ENCODE assay signal across 1 fruit fly cellular context in the genomic region with DNA sequence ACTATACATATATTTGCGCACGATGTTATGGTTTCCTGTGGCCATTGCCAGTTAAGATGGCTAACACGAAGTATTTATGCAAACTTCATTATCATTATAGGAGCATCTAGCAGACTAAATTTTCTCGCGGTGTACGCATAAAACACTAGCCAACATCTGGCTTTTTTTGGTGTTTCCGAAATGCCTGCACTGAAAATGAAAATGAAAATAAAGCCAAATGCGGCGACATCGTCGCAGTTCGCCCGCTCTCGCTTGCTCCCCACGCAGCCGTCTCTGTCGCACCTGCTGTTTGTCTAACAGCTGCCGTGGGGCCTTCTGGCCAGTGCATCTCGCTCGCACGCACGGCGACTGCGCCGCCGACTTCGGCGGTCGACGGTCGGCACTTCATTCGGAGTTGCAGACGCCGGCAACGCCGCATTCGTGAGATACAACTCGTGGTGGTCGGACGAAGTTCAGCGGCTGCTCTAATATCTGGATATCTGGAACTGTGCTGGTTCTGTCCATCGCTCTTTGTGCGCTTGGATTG.
TF ChIP-seq lines count a peak whose summit lies in the region.

A gene (plus strand): TSS at position 411 of the 526 bp plus-strand sequence.

TF ChIP-seq in whole organism, embryonic, 481 proteins besides CTCF, POLR2A, EP300 and RAD21 (continued from another document and continues in another):
- TF ChIP-seq CG16779 (GFP tag; IDR thresholded peaks at IDR 0.05; lab: Robert Waterston, UW) (no peak), unpg (GFP tag; optimal IDR thresholded peaks at IDR 0.05; lab: Kevin White, UChicago) (peak; percentile 41), vfl (GFP tag; optimal IDR thresholded peaks at IDR 0.05; lab: Kevin White, UChicago) (no peak), dmrt11E (tag; optimal IDR thresholded peaks at IDR 0.05; lab: Kevin White, UChicago) (peak; percentile 46), Kr (GFP tag; optimal IDR thresholded peaks at IDR 0.05; lab: Kevin White, UChicago) (no peak), Adf1 (GFP tag; IDR thresholded peaks at IDR 0.05; lab: Robert Waterston, UW) (peak; percentile 91), repo (GFP tag; optimal IDR thresholded peaks at IDR 0.05; lab: Kevin White, UChicago) (no peak), CG17829 (tag; optimal IDR thresholded peaks at IDR 0.05; lab: Kevin White, UChicago) (peak; percentile 41), cato (GFP tag; optimal IDR thresholded peaks at IDR 0.05; lab: Kevin White, UChicago; ENCODE audit: borderline replicate concordance) (no peak), Dref (GFP tag; IDR thresholded peaks at IDR 0.05; lab: Robert Waterston, UW) (no peak), CG6654 (GFP tag; optimal IDR thresholded peaks at IDR 0.05; lab: Kevin White, UChicago) (no peak), CG13424 (tag; optimal IDR thresholded peaks at IDR 0.05; lab: Kevin White, UChicago) (no peak), ap (GFP tag; IDR thresholded peaks at IDR 0.05; lab: Robert Waterston, UW) (no peak), pros (GFP tag; optimal IDR thresholded peaks at IDR 0.05; lab: Kevin White, UChicago) (no peak), HLHmδ (GFP tag; optimal IDR thresholded peaks at IDR 0.05; lab: Kevin White, UChicago) (peak; percentile 72), NC2α (GFP tag; optimal IDR thresholded peaks at IDR 0.05; lab: Kevin White, UChicago) (peak; percentile 5), ci (GFP tag; IDR thresholded peaks at IDR 0.05; lab: Robert Waterston, UW) (peak; percentile 69), CG6813 (GFP tag; optimal IDR thresholded peaks at IDR 0.05; lab: Kevin White, UChicago) (no peak), CG4424 (GFP tag; optimal IDR thresholded peaks at IDR 0.05; lab: Kevin White, UChicago) (peak; percentile 16), CG42726 (GFP tag; IDR thresholded peaks at IDR 0.05; lab: Robert Waterston, UW; ENCODE audit: partially characterized antibody) (no peak), H2.0 (GFP tag; IDR thresholded peaks at IDR 0.05; lab: Robert Waterston, UW) (no peak), Abd-B (GFP tag; optimal IDR thresholded peaks at IDR 0.05; lab: Kevin White, UChicago) (peak; percentile 37), sima (GFP tag; optimal IDR thresholded peaks at IDR 0.05; lab: Kevin White, UChicago) (no peak), sim (GFP tag; IDR thresholded peaks at IDR 0.05; lab: Robert Waterston, UW) (no peak), Hr3 (GFP tag; optimal IDR thresholded peaks at IDR 0.05; lab: Kevin White, UChicago) (peak; percentile 11), Asciz (GFP tag; optimal IDR thresholded peaks at IDR 0.05; lab: Kevin White, UChicago) (no peak), Oaz (GFP tag; IDR thresholded peaks at IDR 0.05; lab: Robert Waterston, UW) (no peak), GATAe (GFP tag; conservative IDR thresholded peaks at IDR 0.05; lab: Robert Waterston, UW) (no peak), az2 (GFP tag; optimal IDR thresholded peaks at IDR 0.05; lab: Kevin White, UChicago) (peak; percentile 40), disco-r (GFP tag; optimal IDR thresholded peaks at IDR 0.05; lab: Kevin White, UChicago) (peak; percentile 15), ato (GFP tag; IDR thresholded peaks at IDR 0.05; lab: Robert Waterston, UW; ENCODE audit: partially characterized antibody) (peak; percentile 26; the same call in 1 of the 2 replicates), Med (GFP tag; lab: Kevin White, UChicago) (peak; percentile 63), CG14050 (GFP tag; IDR thresholded peaks at IDR 0.05; lab: Robert Waterston, UW) (no peak), toy (GFP tag; IDR thresholded peaks at IDR 0.05; lab: Robert Waterston, UW) (no peak), CG31365 (tag; optimal IDR thresholded peaks at IDR 0.05; lab: Kevin White, UChicago) (no peak), CG12219 (GFP tag; optimal IDR thresholded peaks at IDR 0.05; lab: Kevin White, UChicago) (no peak), h (optimal IDR thresholded peaks at IDR 0.05; lab: Kevin White, UChicago) (no peak), HLH4C (GFP tag; IDR thresholded peaks at IDR 0.05; lab: Robert Waterston, UW; ENCODE audit: partially characterized antibody) (no peak), lov (optimal IDR thresholded peaks at IDR 0.05; lab: Kevin White, UChicago) (no peak), lov (GFP tag; IDR thresholded peaks at IDR 0.05; lab: Robert Waterston, UW) (no peak), Ravus (GFP tag; IDR thresholded peaks at IDR 0.05; lab: Robert Waterston, UW) (no peak), NfI (GFP tag; optimal IDR thresholded peaks at IDR 0.05; lab: Kevin White, UChicago) (peak; percentile 15), CG6175 (GFP tag; IDR thresholded peaks at IDR 0.05; lab: Robert Waterston, UW) (no peak), CG16813 (GFP tag; IDR thresholded peaks at IDR 0.05; lab: Robert Waterston, UW; ENCODE audit: partially characterized antibody) (no peak), CG10267 (tag; optimal IDR thresholded peaks at IDR 0.05; lab: Kevin White, UChicago) (no peak), row (GFP tag; IDR thresholded peaks at IDR 0.05; lab: Robert Waterston, UW) (peak; percentile 86), Hmr (GFP tag; optimal IDR thresholded peaks at IDR 0.05; lab: Kevin White, UChicago) (no peak), CG7839 (tag; optimal IDR thresholded peaks at IDR 0.05; lab: Kevin White, UChicago) (peak; percentile 42), CG1024 (GFP tag; IDR thresholded peaks at IDR 0.05; lab: Robert Waterston, UW) (no peak), Optix (GFP tag; IDR thresholded peaks at IDR 0.05; lab: Robert Waterston, UW) (peak; percentile 48; the same call in 1 of the 3 replicates), wor (GFP tag; IDR thresholded peaks at IDR 0.05; lab: Robert Waterston, UW) (no peak), CG8924 (tag; optimal IDR thresholded peaks at IDR 0.05; lab: Kevin White, UChicago) (no peak), Gug (GFP tag; IDR thresholded peaks at IDR 0.05; lab: Robert Waterston, UW) (no peak), hb (GFP tag; IDR thresholded peaks at IDR 0.05; lab: Robert Waterston, UW; ENCODE audit: partially characterized antibody) (no peak), z (GFP tag; IDR thresholded peaks at IDR 0.05; lab: Robert Waterston, UW) (0 out of 3 replicates have a peak, but pooled peaks have one; percentile 42), CG10431 (GFP tag; optimal IDR thresholded peaks at IDR 0.05; lab: Kevin White, UChicago) (peak; percentile 47), chn (GFP tag; optimal IDR thresholded peaks at IDR 0.05; lab: Kevin White, UChicago) (peak; percentile 11), seq (GFP tag; IDR thresholded peaks at IDR 0.05; lab: Robert Waterston, UW) (no peak; the same call in 1 of the 2 replicates), CG7963 (GFP tag; IDR thresholded peaks at IDR 0.05; lab: Robert Waterston, UW; ENCODE audit: partially characterized antibody) (no peak), CG8089 (GFP tag; optimal IDR thresholded peaks at IDR 0.05; lab: Kevin White, UChicago) (peak; percentile 20), Sox102F (GFP tag; optimal IDR thresholded peaks at IDR 0.05; lab: Kevin White, UChicago) (peak; percentile 30), dati (GFP tag; IDR thresholded peaks at IDR 0.05; lab: Robert Waterston, UW) (no peak), CG15514 (GFP tag; optimal IDR thresholded peaks at IDR 0.05; lab: Kevin White, UChicago) (peak; percentile 5), Rx (GFP tag; IDR thresholded peaks at IDR 0.05; lab: Robert Waterston, UW) (no peak), CoRest (tag; optimal IDR thresholded peaks at IDR 0.05; lab: Kevin White, UChicago) (peak; percentile 16), CG7271 (tag; optimal IDR thresholded peaks at IDR 0.05; lab: Kevin White, UChicago) (no peak), E2f2 (GFP tag; IDR thresholded peaks at IDR 0.05; lab: Robert Waterston, UW) (0 out of 2 replicates have a peak, but pooled peaks have one; percentile 17), crol (GFP tag; IDR thresholded peaks at IDR 0.05; lab: Robert Waterston, UW) (peak; percentile 50), CG30403 (GFP tag; optimal IDR thresholded peaks at IDR 0.05; lab: Kevin White, UChicago) (peak; percentile 43), Rfx (GFP tag; IDR thresholded peaks at IDR 0.05; lab: Robert Waterston, UW) (peak; percentile 55), zfh2 (GFP tag; optimal IDR thresholded peaks at IDR 0.05; lab: Kevin White, UChicago) (no peak), zf30C (GFP tag; optimal IDR thresholded peaks at IDR 0.05; lab: Kevin White, UChicago) (peak; percentile 76), tll (GFP tag; optimal IDR thresholded peaks at IDR 0.05; lab: Kevin White, UChicago) (no peak), Dp (GFP tag; optimal IDR thresholded peaks at IDR 0.05; lab: Kevin White, UChicago) (no peak), CG17802 (tag; optimal IDR thresholded peaks at IDR 0.05; lab: Kevin White, UChicago) (no peak), tx (GFP tag; optimal IDR thresholded peaks at IDR 0.05; lab: Kevin White, UChicago) (no peak), nerfin-2 (GFP tag; IDR thresholded peaks at IDR 0.05; lab: Robert Waterston, UW; ENCODE audit: partially characterized antibody) (no peak), wek (GFP tag; optimal IDR thresholded peaks at IDR 0.05; lab: Kevin White, UChicago) (no peak), chif (GFP tag; optimal IDR thresholded peaks at IDR 0.05; lab: Kevin White, UChicago) (peak; percentile 16 to 23), CG12769 (tag; optimal IDR thresholded peaks at IDR 0.05; lab: Kevin White, UChicago) (peak; percentile 26), exex (tag; optimal IDR thresholded peaks at IDR 0.05; lab: Kevin White, UChicago) (no peak), ewg (GFP tag; optimal IDR thresholded peaks at IDR 0.05; lab: Kevin White, UChicago) (peak; percentile 25), Nf-YC (tag; optimal IDR thresholded peaks at IDR 0.05; lab: Kevin White, UChicago) (peak; percentile 49), HLH54F (GFP tag; optimal IDR thresholded peaks at IDR 0.05; lab: Kevin White, UChicago) (no peak), mam (GFP tag; optimal IDR thresholded peaks at IDR 0.05; lab: Kevin White, UChicago) (peak; percentile 12), CG10543 (GFP tag; optimal IDR thresholded peaks at IDR 0.05; lab: Kevin White, UChicago) (peak; percentile 5), esg (GFP tag; conservative IDR thresholded peaks at IDR 0.05; lab: Robert Waterston, UW) (0 out of 2 replicates have a peak, but pooled peaks have one; percentile 25), tin (GFP tag; optimal IDR thresholded peaks at IDR 0.05; lab: Kevin White, UChicago) (no peak), sob (GFP tag; IDR thresholded peaks at IDR 0.05; lab: Robert Waterston, UW) (peak; percentile 57), CG9609 (GFP tag; optimal IDR thresholded peaks at IDR 0.05; lab: Kevin White, UChicago) (peak; percentile 4), tup (GFP tag; optimal IDR thresholded peaks at IDR 0.05; lab: Kevin White, UChicago) (no peak), CG2129 (GFP tag; IDR thresholded peaks at IDR 0.05; lab: Robert Waterston, UW; ENCODE audit: partially characterized antibody) (no peak), schlank (tag; optimal IDR thresholded peaks at IDR 0.05; lab: Kevin White, UChicago) (no peak), onecut (GFP tag; IDR thresholded peaks at IDR 0.05; lab: Robert Waterston, UW) (0 out of 2 replicates have a peak, but pooled peaks have one; percentile 27), YL-1 (GFP tag; optimal IDR thresholded peaks at IDR 0.05; lab: Kevin White, UChicago) (peak; percentile 30), Hr51 (GFP tag; optimal IDR thresholded peaks at IDR 0.05; lab: Kevin White, UChicago) (peak in 1 of 2 experiments; percentile 10), inv (GFP tag; IDR thresholded peaks at IDR 0.05; lab: Robert Waterston, UW; ENCODE audit: partially characterized antibody) (no peak), CG17912 (GFP tag; optimal IDR thresholded peaks at IDR 0.05; lab: Kevin White, UChicago) (peak; percentile 13), pfk (GFP tag; optimal IDR thresholded peaks at IDR 0.05; lab: Kevin White, UChicago) (no peak), Ptx1 (GFP tag; IDR thresholded peaks at IDR 0.05; lab: Robert Waterston, UW) (0 out of 2 replicates have a peak, but pooled peaks have one; percentile 9), ems (GFP tag; optimal IDR thresholded peaks at IDR 0.05; lab: Kevin White, UChicago) (no peak), CG5953 (GFP tag; IDR thresholded peaks at IDR 0.05; lab: Robert Waterston, UW) (peak; percentile 48; the same call in 1 of the 2 replicates), CG18476 (GFP tag; optimal IDR thresholded peaks at IDR 0.05; lab: Kevin White, UChicago) (no peak), slou (GFP tag; optimal IDR thresholded peaks at IDR 0.05; lab: Kevin White, UChicago) (no peak), bigmax (GFP tag; optimal IDR thresholded peaks at IDR 0.05; lab: Kevin White, UChicago) (no peak), CG11093 (GFP tag; IDR thresholded peaks at IDR 0.05; lab: Robert Waterston, UW) (no peak), CG7556 (GFP tag; optimal IDR thresholded peaks at IDR 0.05; lab: Kevin White, UChicago) (no peak), pnt (GFP tag; optimal IDR thresholded peaks at IDR 0.05; lab: Kevin White, UChicago) (peak; percentile 22), CG18011 (GFP tag; optimal IDR thresholded peaks at IDR 0.05; lab: Kevin White, UChicago) (no peak), CG6272 (GFP tag; IDR thresholded peaks at IDR 0.05; lab: Robert Waterston, UW) (no peak), her (GFP tag; optimal IDR thresholded peaks at IDR 0.05; lab: Kevin White, UChicago) (no peak), Dip2 (GFP tag; IDR thresholded peaks at IDR 0.05; lab: Robert Waterston, UW) (no peak), ash1 (GFP tag; optimal IDR thresholded peaks at IDR 0.05; lab: Kevin White, UChicago) (no peak), insv (GFP tag; optimal IDR thresholded peaks at IDR 0.05; lab: Kevin White, UChicago) (no peak), Mad (GFP tag; optimal IDR thresholded peaks at IDR 0.05; lab: Kevin White, UChicago) (peak; percentile 37), gfzf (GFP tag; optimal IDR thresholded peaks at IDR 0.05; lab: Kevin White, UChicago) (no peak), Bdp1 (GFP tag; optimal IDR thresholded peaks at IDR 0.05; lab: Kevin White, UChicago) (peak; percentile 1), gce (GFP tag; IDR thresholded peaks at IDR 0.05; lab: Robert Waterston, UW) (no peak), bab2 (GFP tag; optimal IDR thresholded peaks at IDR 0.05; lab: Kevin White, UChicago) (no peak), CG8281 (tag; optimal IDR thresholded peaks at IDR 0.05; lab: Kevin White, UChicago) (no peak), Nf-YA (GFP tag; IDR thresholded peaks at IDR 0.05; lab: Robert Waterston, UW) (no peak), Dek (tag; optimal IDR thresholded peaks at IDR 0.05; lab: Kevin White, UChicago) (no peak), fd3F (GFP tag; optimal IDR thresholded peaks at IDR 0.05; lab: Kevin White, UChicago) (no peak), psq (GFP tag; optimal IDR thresholded peaks at IDR 0.05; lab: Kevin White, UChicago) (no peak), sug (tag; optimal IDR thresholded peaks at IDR 0.05; lab: Kevin White, UChicago) (peak; percentile 42), usp (GFP tag; optimal IDR thresholded peaks at IDR 0.05; lab: Kevin White, UChicago) (no peak), Pdp1 (GFP tag; optimal IDR thresholded peaks at IDR 0.05; lab: Kevin White, UChicago) (peak; percentile 7 to 24)
